Worm (Caenorhabditis elegans) whole organism, L4/young adult: ENCODE data around the gene ceh-63.

ENCODE experiments used
- W03F9.2 ChIP-seq: fragments of 150-350 bp; optimal IDR thresholded peaks from 2 replicates; lab custom pipeline; 2014; ENCODE audit warnings: missing biosample characterization, missing genetic modification characterization
- dao-5 ChIP-seq: sonication (generic microtip); optimal IDR thresholded peaks from 2 replicates; lab custom pipeline; 2016; ENCODE audit warnings: missing genotype, missing genetic modification characterization, moderate library complexity, missing compliant biosample characterization
- him-1 ChIP-seq: sonication (generic microtip); optimal IDR thresholded peaks from 2 replicates; lab custom pipeline; 2016; ENCODE audit warnings: missing genotype, missing genetic modification reagents, missing genetic modification characterization, missing compliant biosample characterization

ce11 chrX:3695826-3696225, 22.0 kb upstream of the ceh-63 start:
- TF ChIP-seq W03F9.2, result no peak
- TF ChIP-seq him-1 (tag; lab: Kevin White, UChicago), result no peak
- no peak for TF ChIP-seq dao-5
